Worm (Caenorhabditis elegans): ENCODE results near the gene zip-10.

- TF ChIP-seq ceh-13 (GFP tag; optimal IDR thresholded peaks at IDR 0.05) (no peak), ama-1 (optimal IDR thresholded peaks at IDR 0.05) (no peak), tbx-11 (GFP tag; IDR thresholded peaks at IDR 0.05) (no peak), flt-1 (GFP tag; IDR thresholded peaks at IDR 0.05) (no peak), tra-4 (tag; optimal IDR thresholded peaks at IDR 0.05) (no peak), hmbx-1 (tag; optimal IDR thresholded peaks at IDR 0.05) (no peak), ets-7 (tag; optimal IDR thresholded peaks at IDR 0.05) (no peak), pes-1 (GFP tag; IDR thresholded peaks at IDR 0.05) (no peak), scrt-1 (GFP tag; IDR thresholded peaks at IDR 0.05) (no peak), F13C5.2 (tag; optimal IDR thresholded peaks at IDR 0.05) (no peak), ceh-36 (tag; optimal IDR thresholded peaks at IDR 0.05) (no peak)
These were observed 29.3 kb downstream of the zip-10 start for ce11 chrV:11621276-11621675.
